Fruit fly (Drosophila melanogaster): ENCODE results near the gene btd.

The btd gene

dm6 chrX:9652006-9652405 is 42.0 kb upstream of the btd start (continued):
- TF ChIP-seq unpg (GFP tag; optimal IDR thresholded peaks at IDR 0.05) (peak; percentile 50), CG11398 (GFP tag; optimal IDR thresholded peaks at IDR 0.05) (no peak), kni (GFP tag; optimal IDR thresholded peaks at IDR 0.05) (peak; percentile 60), ase (GFP tag; IDR thresholded peaks at IDR 0.05) (peak; percentile 60; the same call in 2 of the 3 replicates), ab (GFP tag; optimal IDR thresholded peaks at IDR 0.05) (no peak), Awh (GFP tag; IDR thresholded peaks at IDR 0.05) (peak; percentile 80), Mrtf (GFP tag; IDR thresholded peaks at IDR 0.05) (peak; percentile 62; the same call in 1 of the 3 replicates), lov (optimal IDR thresholded peaks at IDR 0.05) (no peak), lov (GFP tag; IDR thresholded peaks at IDR 0.05) (no peak), CG4328 (GFP tag; optimal IDR thresholded peaks at IDR 0.05) (no peak), h (optimal IDR thresholded peaks at IDR 0.05) (no peak), onecut (GFP tag; IDR thresholded peaks at IDR 0.05) (peak; percentile 61), CG12769 (tag; optimal IDR thresholded peaks at IDR 0.05) (peak; percentile 61), HmgZ (tag; optimal IDR thresholded peaks at IDR 0.05) (no peak), lab (GFP tag; optimal IDR thresholded peaks at IDR 0.05) (peak; percentile 66), CG15601 (tag; optimal IDR thresholded peaks at IDR 0.05) (peak; percentile 44), CG1233 (GFP tag; optimal IDR thresholded peaks at IDR 0.05) (peak; percentile 52), CG8478 (optimal IDR thresholded peaks at IDR 0.05) (no peak), cwo (GFP tag; optimal IDR thresholded peaks at IDR 0.05) (peak; percentile 18), CG6765 (GFP tag; optimal IDR thresholded peaks at IDR 0.05) (no peak), fd64A (GFP tag; optimal IDR thresholded peaks at IDR 0.05) (peak; percentile 32), CG10543 (GFP tag; optimal IDR thresholded peaks at IDR 0.05) (no peak), CG1024 (GFP tag; IDR thresholded peaks at IDR 0.05) (0 out of 2 replicates have a peak, but pooled peaks have one; percentile 34), gt (GFP tag; IDR thresholded peaks at IDR 0.05) (0 out of 2 replicates have a peak, but pooled peaks have one; percentile 11), Hr3 (GFP tag; optimal IDR thresholded peaks at IDR 0.05) (peak; percentile 40), NfI (GFP tag; optimal IDR thresholded peaks at IDR 0.05) (peak; percentile 38), fd3F (GFP tag; optimal IDR thresholded peaks at IDR 0.05) (peak; percentile 13), Ets65A (GFP tag) (peak; percentile 64), CG2678 (tag; optimal IDR thresholded peaks at IDR 0.05) (peak; percentile 74), Xrp1 (GFP tag; IDR thresholded peaks at IDR 0.05) (peak; percentile 70), Mes4 (GFP tag; optimal IDR thresholded peaks at IDR 0.05) (no peak), salm (tag; optimal IDR thresholded peaks at IDR 0.05) (peak; percentile 44), cad (GFP tag; optimal IDR thresholded peaks at IDR 0.05) (no peak), bigmax (GFP tag; optimal IDR thresholded peaks at IDR 0.05) (no peak), CG10565 (GFP tag; optimal IDR thresholded peaks at IDR 0.05) (no peak), fd102C (GFP tag; optimal IDR thresholded peaks at IDR 0.05) (no peak), CG2120 (GFP tag; optimal IDR thresholded peaks at IDR 0.05) (peak; percentile 1), Six4 (GFP tag; optimal IDR thresholded peaks at IDR 0.05) (peak; percentile 39), H2.0 (GFP tag; IDR thresholded peaks at IDR 0.05) (peak; percentile 51; the same call in 1 of the 2 replicates), oc (tag; optimal IDR thresholded peaks at IDR 0.05) (peak; percentile 92), NC2α (GFP tag; optimal IDR thresholded peaks at IDR 0.05) (no peak), Dref (GFP tag; IDR thresholded peaks at IDR 0.05) (no peak), CG10462 (GFP tag; optimal IDR thresholded peaks at IDR 0.05) (peak; percentile 16), gem (tag; optimal IDR thresholded peaks at IDR 0.05) (peak; percentile 68), crol (GFP tag; IDR thresholded peaks at IDR 0.05) (0 out of 2 replicates have a peak, but pooled peaks have one; percentile 30), CG32767 (GFP tag; IDR thresholded peaks at IDR 0.05) (0 out of 2 replicates have a peak, but pooled peaks have one; percentile 13), CG14965 (GFP tag; optimal IDR thresholded peaks at IDR 0.05; ENCODE audit: borderline replicate concordance) (no peak), CG7963 (GFP tag; IDR thresholded peaks at IDR 0.05; ENCODE audit: partially characterized antibody) (no peak), CG3847 (GFP tag; IDR thresholded peaks at IDR 0.05) (peak; percentile 23; the same call in 1 of the 2 replicates), Meics (GFP tag; optimal IDR thresholded peaks at IDR 0.05) (peak; percentile 24), kah (GFP tag; optimal IDR thresholded peaks at IDR 0.05) (peak; percentile 48), odd (GFP tag; optimal IDR thresholded peaks at IDR 0.05) (peak; percentile 21)
